Fruit fly (Drosophila melanogaster) whole organism, embryonic: ENCODE data around the gene Eato.

Source experiments
- Atf6 ChIP-seq: fragments of 200-800 bp; sonication (Bioruptor generic); IDR thresholded peaks from 2 replicates; pipeline ENCODE4 v1.3.6; 2022; ENCODE audit warnings: missing biosample characterization, missing genetic modification characterization
- Bgb ChIP-seq: fragments of 200-800 bp; sonication (Bioruptor generic); IDR thresholded peaks from 2 replicates; pipeline ENCODE4 v1.3.6; 2022; ENCODE audit warnings: missing biosample characterization, missing genetic modification characterization; ENCODE audit not compliant: partially characterized antibody
- CG12155 ChIP-seq: fragments of 200-800 bp; sonication (Bioruptor generic); optimal IDR thresholded peaks from 3 replicates; lab custom pipeline; 2016; ENCODE audit warnings: missing biosample characterization, missing genetic modification characterization
- CG12769 ChIP-seq: fragments of 200-800 bp; sonication (Bioruptor generic); optimal IDR thresholded peaks from 2 replicates; lab custom pipeline; 2019; ENCODE audit warnings: missing biosample characterization, mild to moderate bottlenecking, missing genetic modification characterization, moderate library complexity
- CG13123 ChIP-seq: fragments of 200-800 bp; sonication (Bioruptor generic); optimal IDR thresholded peaks from 2 replicates; lab custom pipeline; 2016; ENCODE audit warnings: missing biosample characterization, missing genetic modification characterization
- CG13287 ChIP-seq: fragments of 200-800 bp; sonication (Bioruptor generic); IDR thresholded peaks from 2 replicates; pipeline ENCODE4 v1.3.6; 2022; ENCODE audit warnings: missing biosample characterization, missing genetic modification characterization; ENCODE audit not compliant: partially characterized antibody
- CG15479 ChIP-seq: fragments of 200-800 bp; sonication (Bioruptor generic); optimal IDR thresholded peaks from 3 replicates; lab custom pipeline; 2019; ENCODE audit warnings: missing biosample characterization, mild to moderate bottlenecking, missing genetic modification characterization, moderate library complexity
- CG1602 ChIP-seq: fragments of 200-800 bp; sonication (Bioruptor generic); optimal IDR thresholded peaks from 3 replicates; lab custom pipeline; 2016; ENCODE audit warnings: missing biosample characterization, missing genetic modification characterization
- CG16779 ChIP-seq: fragments of 200-800 bp; sonication (Bioruptor generic); IDR thresholded peaks from 2 replicates; pipeline ENCODE4 v1.3.6; 2022; ENCODE audit warnings: missing biosample characterization, missing genetic modification characterization
- CG17385 ChIP-seq: fragments of 200-800 bp; sonication (Bioruptor generic); optimal IDR thresholded peaks from 3 replicates; lab custom pipeline; 2018; ENCODE audit warnings: missing biosample characterization, mild to moderate bottlenecking, missing genetic modification characterization
- CG2129 ChIP-seq: fragments of 200-800 bp; sonication (Bioruptor generic); IDR thresholded peaks from 2 replicates; pipeline ENCODE4 v1.3.6; 2022; ENCODE audit warnings: missing biosample characterization, missing genetic modification characterization; ENCODE audit not compliant: partially characterized antibody
- CG34224 ChIP-seq: fragments of 200-800 bp; sonication (Bioruptor generic); IDR thresholded peaks from 3 replicates; pipeline ENCODE4 v1.3.6; 2022; ENCODE audit warnings: missing biosample characterization, missing genetic modification characterization; ENCODE audit not compliant: partially characterized antibody
- CkIIα-i1 ChIP-seq: fragments of 200-800 bp; sonication (Bioruptor generic); IDR thresholded peaks from 2 replicates; pipeline ENCODE4 v1.3.6; 2022; ENCODE audit warnings: missing biosample characterization, missing genetic modification characterization
- Dfd ChIP-seq, 2 experiments: fragments of >200 bp; optimal IDR thresholded peaks; 2 replicates each; lab custom pipeline; 2017; ENCODE audit warnings: missing biosample characterization in 2 of 2, missing genetic modification characterization in 2 of 2
- Dp ChIP-seq: fragments of 200-800 bp; sonication (Bioruptor generic); optimal IDR thresholded peaks from 2 replicates; lab custom pipeline; 2018; ENCODE audit warnings: missing biosample characterization, mild to moderate bottlenecking, missing genetic modification characterization, moderate library complexity
- H15 ChIP-seq: fragments of 200-800 bp; sonication (Bioruptor generic); IDR thresholded peaks from 3 replicates; pipeline ENCODE4 v1.3.6; 2022; ENCODE audit warnings: missing biosample characterization, missing genetic modification characterization
- HLH3B ChIP-seq: fragments of 200-800 bp; sonication (Bioruptor generic); IDR thresholded peaks from 2 replicates; pipeline ENCODE4 v1.3.6; 2022; ENCODE audit warnings: missing biosample characterization, missing genetic modification characterization
- HLH4C ChIP-seq: fragments of 200-800 bp; sonication (Bioruptor generic); IDR thresholded peaks from 3 replicates; pipeline ENCODE4 v1.3.6; 2022; ENCODE audit warnings: missing biosample characterization, missing genetic modification characterization; ENCODE audit not compliant: partially characterized antibody
- Hand ChIP-seq: fragments of 200-800 bp; sonication (Bioruptor generic); optimal IDR thresholded peaks from 2 replicates; lab custom pipeline; 2017; ENCODE audit warnings: mild to moderate bottlenecking, missing biosample characterization, missing genetic modification reagents, missing genetic modification characterization
- HmgZ ChIP-seq: fragments of 200-800 bp; sonication (Bioruptor generic); optimal IDR thresholded peaks from 2 replicates; lab custom pipeline; 2018; ENCODE audit warnings: missing biosample characterization, mild to moderate bottlenecking, missing genetic modification characterization
- Jarid2 ChIP-seq: fragments of 200-800 bp; sonication (Bioruptor generic); optimal IDR thresholded peaks from 3 replicates; lab custom pipeline; 2017; ENCODE audit warnings: mild to moderate bottlenecking, missing biosample characterization, missing genetic modification reagents, missing genetic modification characterization
- Med ChIP-seq: fragments of 200-800 bp; sonication (Bioruptor generic); peaks from one replicate; lab custom pipeline; 2016; ENCODE audit warnings: missing biosample characterization, missing genetic modification characterization, mild to moderate bottlenecking, inconsistent platforms, moderate library complexity
- Myb ChIP-seq: fragments of 200-800 bp; sonication (Bioruptor generic); optimal IDR thresholded peaks from 2 replicates; lab custom pipeline; 2016; ENCODE audit warnings: missing biosample characterization, missing genetic modification characterization
- Nf-YA ChIP-seq: fragments of 200-800 bp; sonication (Bioruptor generic); IDR thresholded peaks from 2 replicates; pipeline ENCODE4 v1.3.6; 2022; ENCODE audit warnings: missing biosample characterization, missing genetic modification characterization
- Oli ChIP-seq: fragments of 200-800 bp; sonication (Bioruptor generic); optimal IDR thresholded peaks from 2 replicates; lab custom pipeline; 2018; ENCODE audit warnings: missing biosample characterization, mild to moderate bottlenecking, missing genetic modification characterization, moderate library complexity
- Sox100B ChIP-seq: fragments of 200-800 bp; sonication (Bioruptor generic); optimal IDR thresholded peaks from 3 replicates; lab custom pipeline; 2018; ENCODE audit warnings: missing biosample characterization, mild to moderate bottlenecking, missing genetic modification characterization
- TFAM ChIP-seq: fragments of 200-800 bp; sonication (Bioruptor generic); optimal IDR thresholded peaks from 2 replicates; lab custom pipeline; 2017; ENCODE audit warnings: missing biosample characterization, missing genetic modification characterization, inconsistent platforms
- Tbp ChIP-seq: fragments of >200 bp; optimal IDR thresholded peaks from 2 replicates; lab custom pipeline; 2018; ENCODE audit warnings: missing biosample characterization, missing genetic modification characterization
- ato ChIP-seq: fragments of 200-800 bp; sonication (Bioruptor generic); IDR thresholded peaks from 2 replicates; pipeline ENCODE4 v1.3.6; 2022; ENCODE audit warnings: missing biosample characterization, missing genetic modification characterization; ENCODE audit not compliant: partially characterized antibody
- bbx ChIP-seq: fragments of 200-800 bp; sonication (Bioruptor generic); IDR thresholded peaks from 2 replicates; pipeline ENCODE4 v1.3.6; 2022; ENCODE audit warnings: missing biosample characterization, missing genetic modification characterization; ENCODE audit not compliant: partially characterized antibody
- cg ChIP-seq: fragments of 200-800 bp; sonication (Bioruptor generic); optimal IDR thresholded peaks from 3 replicates; lab custom pipeline; 2019; ENCODE audit warnings: missing biosample characterization, mild to moderate bottlenecking, missing genetic modification characterization, moderate library complexity
- chinmo ChIP-seq: fragments of 200-800 bp; sonication (Bioruptor generic); IDR thresholded peaks from 4 replicates; pipeline ENCODE4 v1.3.6; 2022; ENCODE audit warnings: missing biosample characterization, missing genetic modification characterization; ENCODE audit not compliant: partially characterized antibody
- ci ChIP-seq: fragments of 200-800 bp; sonication (Bioruptor generic); IDR thresholded peaks from 3 replicates; pipeline ENCODE4 v1.3.6; 2022; ENCODE audit warnings: missing biosample characterization, missing genetic modification characterization
- dpn ChIP-seq, 2 experiments: fragments of 200-800 bp; sonication (Bioruptor generic); optimal IDR thresholded peaks; 3 replicates each; lab custom pipeline; 2016; ENCODE audit warnings: missing biosample characterization in 2 of 2, missing genetic modification characterization in 2 of 2
- gcm2 ChIP-seq: fragments of 200-800 bp; sonication (Bioruptor generic); optimal IDR thresholded peaks from 2 replicates; lab custom pipeline; 2016; ENCODE audit warnings: missing biosample characterization, missing genetic modification characterization
- her ChIP-seq: fragments of 200-800 bp; sonication (Bioruptor generic); optimal IDR thresholded peaks from 2 replicates; lab custom pipeline; 2016; ENCODE audit warnings: missing biosample characterization, missing genetic modification characterization
- hkb ChIP-seq, 2 experiments: fragments of 200-800 bp in 1 of 2; fragments of >200 bp in 1 of 2; sonication (Bioruptor generic) in 1 of 2; IDR thresholded peaks in 1 of 2; optimal IDR thresholded peaks in 1 of 2; 2 replicates each; pipeline versions ENCODE4 v1.3.6 to Lab custom; 2017 to 2022; ENCODE audit warnings: missing biosample characterization in 1 of 2, missing genetic modification characterization in 1 of 2
- inv ChIP-seq: fragments of 200-800 bp; sonication (Bioruptor generic); IDR thresholded peaks from 2 replicates; pipeline ENCODE4 v1.3.6; 2022; ENCODE audit warnings: missing biosample characterization, missing genetic modification characterization; ENCODE audit not compliant: partially characterized antibody
- lov ChIP-seq, 2 experiments: fragments of 200-800 bp in 1 of 2; fragments of >200 bp in 1 of 2; sonication (Bioruptor generic) in 1 of 2; IDR thresholded peaks in 1 of 2; optimal IDR thresholded peaks in 1 of 2; 2 replicates in 1 of 2; 3 replicates in 1 of 2; pipeline versions ENCODE4 v1.3.6 to Lab custom; 2017 to 2022; ENCODE audit warnings: missing biosample characterization in 1 of 2, missing genetic modification characterization in 1 of 2
- mld ChIP-seq: fragments of 200-800 bp; sonication (Bioruptor generic); IDR thresholded peaks from 3 replicates; pipeline ENCODE4 v1.3.6; 2022; ENCODE audit warnings: missing biosample characterization, missing genetic modification characterization; ENCODE audit not compliant: partially characterized antibody
- nerfin-2 ChIP-seq: fragments of 200-800 bp; sonication (Bioruptor generic); IDR thresholded peaks from 2 replicates; pipeline ENCODE4 v1.3.6; 2022; ENCODE audit warnings: missing biosample characterization, missing genetic modification characterization; ENCODE audit not compliant: partially characterized antibody
- repo ChIP-seq: fragments of 200-800 bp; sonication (Bioruptor generic); optimal IDR thresholded peaks from 2 replicates; lab custom pipeline; 2016; ENCODE audit warnings: missing biosample characterization, missing genetic modification characterization
- rib ChIP-seq: fragments of 200-800 bp; sonication (Bioruptor generic); IDR thresholded peaks from 2 replicates; pipeline ENCODE4 v1.3.6; 2022; ENCODE audit warnings: missing biosample characterization, missing genetic modification characterization
- schlank ChIP-seq: fragments of 200-800 bp; sonication (Bioruptor generic); optimal IDR thresholded peaks from 2 replicates; lab custom pipeline; 2018; ENCODE audit warnings: missing biosample characterization, mild to moderate bottlenecking, missing genetic modification characterization
- slou ChIP-seq: fragments of 200-800 bp; sonication (Bioruptor generic); optimal IDR thresholded peaks from 3 replicates; lab custom pipeline; 2016; ENCODE audit warnings: missing biosample characterization, missing genetic modification characterization
- wek ChIP-seq: fragments of 200-800 bp; sonication (Bioruptor generic); optimal IDR thresholded peaks from 3 replicates; lab custom pipeline; 2018; ENCODE audit warnings: missing biosample characterization, mild to moderate bottlenecking, missing genetic modification characterization, moderate library complexity
- zen ChIP-seq: fragments of 200-800 bp; sonication (Bioruptor generic); optimal IDR thresholded peaks from 3 replicates; lab custom pipeline; 2018; ENCODE audit warnings: missing biosample characterization, mild to moderate bottlenecking, missing genetic modification characterization, moderate library complexity

Eato gene

dm6 chr2L:13779162-13779561 is 4.7 kb upstream of the Eato start (continued):
- TF ChIP-seq Oli (no peak), repo (no peak), gcm2 (GFP tag; lab: Kevin White, UChicago) (no peak), TFAM (no peak), H15 (no peak), CkIIα-i1 (GFP tag; lab: Robert Waterston, UW) (no peak), CG16779 (GFP tag; lab: Robert Waterston, UW) (no peak), Atf6 (GFP tag; lab: Robert Waterston, UW) (no peak), CG2129 (GFP tag; lab: Robert Waterston, UW) (no peak), schlank (no peak)

dm6 chr2L:13779795-13780108 is 4.1 kb upstream of the Eato start:
- no peak for TF ChIP-seq HmgZ
- no peak for TF ChIP-seq nerfin-2 (GFP tag; lab: Robert Waterston, UW)
- peak; percentile 15; the same call in 1 of the 3 replicates for TF ChIP-seq CG34224
- TF ChIP-seq zen (tag; lab: Kevin White, UChicago): no peak
- 0 out of 3 replicates have a peak, but pooled peaks have one; percentile 48 for TF ChIP-seq mld (GFP tag; lab: Robert Waterston, UW)
- peak; percentile 43; the same call in 1 of the 2 replicates for TF ChIP-seq ato (GFP tag; lab: Robert Waterston, UW)
- no peak for TF ChIP-seq CG12155
- TF ChIP-seq ci: peak; percentile 58; the same call in 2 of the 3 replicates
- peak; percentile 80; the same call in 2 of the 4 replicates for TF ChIP-seq chinmo (GFP tag; lab: Robert Waterston, UW)
- peak; percentile 13 for TF ChIP-seq wek (GFP tag; lab: Kevin White, UChicago)
- TF ChIP-seq Bgb (GFP tag; lab: Robert Waterston, UW): peak; percentile 58; the same call in 1 of the 2 replicates
- TF ChIP-seq CG13123 (GFP tag; lab: Kevin White, UChicago): no peak
- TF ChIP-seq slou: no peak
- TF ChIP-seq Dfd (GFP tag; optimal IDR thresholded peaks at IDR 0.05; lab: Kevin White, UChicago): peak in 1 of 2 experiments; percentile 26
- TF ChIP-seq dpn (GFP tag; optimal IDR thresholded peaks at IDR 0.05; lab: Kevin White, UChicago): no peak
- TF ChIP-seq Tbp (GFP tag; lab: Kevin White, UChicago): no peak
- TF ChIP-seq HLH4C (GFP tag; lab: Robert Waterston, UW): 0 out of 3 replicates have a peak, but pooled peaks have one; percentile 6
- TF ChIP-seq her (GFP tag; lab: Kevin White, UChicago): peak; percentile 17
- no peak for TF ChIP-seq hkb (optimal IDR thresholded peaks at IDR 0.05; lab: Kevin White, UChicago)
- no peak for TF ChIP-seq hkb (GFP tag; IDR thresholded peaks at IDR 0.05; lab: Robert Waterston, UW)
- TF ChIP-seq Sox100B (GFP tag; lab: Kevin White, UChicago): no peak
- TF ChIP-seq CG1602 (GFP tag; lab: Kevin White, UChicago): no peak
- TF ChIP-seq HLH3B: no peak; the same call in 1 of the 2 replicates
- TF ChIP-seq CG12769: peak; percentile 22
- TF ChIP-seq Nf-YA (GFP tag; lab: Robert Waterston, UW): no peak
- peak; percentile 67; the same call in 1 of the 2 replicates for TF ChIP-seq bbx (GFP tag; lab: Robert Waterston, UW)
- 0 out of 3 replicates have a peak, but pooled peaks have one; percentile 19 for TF ChIP-seq H15
- TF ChIP-seq Dp (GFP tag; lab: Kevin White, UChicago): no peak
- no peak for TF ChIP-seq Med (GFP tag; lab: Kevin White, UChicago)
- peak; percentile 92 for TF ChIP-seq rib (GFP tag; lab: Robert Waterston, UW)
- no peak for TF ChIP-seq CG17385
- TF ChIP-seq CG15479: no peak
- TF ChIP-seq lov (optimal IDR thresholded peaks at IDR 0.05; lab: Kevin White, UChicago): no peak
- TF ChIP-seq lov (GFP tag; IDR thresholded peaks at IDR 0.05; lab: Robert Waterston, UW): no peak
- TF ChIP-seq Jarid2 (GFP tag; lab: Kevin White, UChicago): peak; percentile 81
- TF ChIP-seq inv (GFP tag; lab: Robert Waterston, UW): peak; percentile 35; the same call in 1 of the 2 replicates
- no peak for TF ChIP-seq Hand
- TF ChIP-seq Myb (GFP tag; lab: Kevin White, UChicago): no peak
- no peak for TF ChIP-seq repo
- peak; percentile 15; the same call in 1 of the 2 replicates for TF ChIP-seq CG13287 (GFP tag; lab: Robert Waterston, UW)
- TF ChIP-seq cg (GFP tag; lab: Kevin White, UChicago): peak; percentile 69
